Worm (Caenorhabditis elegans) whole organism, mixed stage, embryonic: ENCODE results near the gene ssq-4.
A peak's percentile ranks its signal among the peaks of the same experiment; 100 is the strongest.
"Not testable (repeated sequence)": the region's sequence is repeated elsewhere in the genome, so short reads cannot be mapped to it uniquely, and the experiment has no call there.

ENCODE experiments used
- M03D4.4 ChIP-seq: sonication (generic microtip); optimal IDR thresholded peaks from 2 replicates; lab custom pipeline; 2017; ENCODE audit warnings: mild to moderate bottlenecking, missing genetic modification characterization, missing compliant biosample characterization
- bed-3 ChIP-seq: fragments of 200-800 bp; sonication (Bioruptor generic); optimal IDR thresholded peaks from 3 replicates; lab custom pipeline; 2018; ENCODE audit warnings: mild to moderate bottlenecking, missing genetic modification characterization, moderate library complexity, missing compliant biosample characterization
- blmp-1 ChIP-seq: fragments of 150-350 bp; optimal IDR thresholded peaks from 2 replicates; lab custom pipeline; 2014; ENCODE audit warnings: missing biosample characterization, missing genetic modification characterization
- ceh-39 ChIP-seq: fragments of 150-350 bp; optimal IDR thresholded peaks from 2 replicates; lab custom pipeline; 2014; ENCODE audit warnings: missing biosample characterization, missing genetic modification characterization
- ceh-43 ChIP-seq: fragments of 200-800 bp; sonication (Bioruptor generic); optimal IDR thresholded peaks from 2 replicates; lab custom pipeline; 2018; ENCODE audit warnings: mild to moderate bottlenecking, missing genetic modification characterization, moderate library complexity, missing compliant biosample characterization
- ces-1 ChIP-seq: fragments of 150-350 bp; optimal IDR thresholded peaks from 2 replicates; lab custom pipeline; 2014; ENCODE audit warnings: missing biosample characterization, missing genetic modification reagents, missing genetic modification characterization
- cnd-1 ChIP-seq: fragments of 200-800 bp; sonication (Bioruptor generic); optimal IDR thresholded peaks from 2 replicates; lab custom pipeline; 2018; ENCODE audit warnings: mild to moderate bottlenecking, missing genetic modification characterization, missing compliant biosample characterization
- elt-1 ChIP-seq: sonication (generic microtip); optimal IDR thresholded peaks from 2 replicates; lab custom pipeline; 2017; ENCODE audit warnings: missing genetic modification characterization, mild to moderate bottlenecking, missing compliant biosample characterization, antibody characterized with exemption, moderate library complexity, borderline replicate concordance; ENCODE audit not compliant: insufficient read depth
- elt-3 ChIP-seq: fragments of 150-350 bp; optimal IDR thresholded peaks from 2 replicates; lab custom pipeline; 2014; ENCODE audit warnings: missing biosample characterization, missing genetic modification characterization
- flh-1 ChIP-seq: fragments of 200-800 bp; sonication (Bioruptor generic); optimal IDR thresholded peaks from 2 replicates; lab custom pipeline; 2018; ENCODE audit warnings: mild to moderate bottlenecking, missing genetic modification characterization, moderate library complexity, missing compliant biosample characterization
- ham-2 ChIP-seq: fragments of 200-800 bp; sonication (Bioruptor generic); optimal IDR thresholded peaks from 2 replicates; lab custom pipeline; 2018; ENCODE audit warnings: mild to moderate bottlenecking, missing genetic modification characterization, missing compliant biosample characterization
- hlh-1 ChIP-seq: fragments of 150-350 bp; optimal IDR thresholded peaks from 2 replicates; lab custom pipeline; 2014; ENCODE audit warnings: missing biosample characterization, missing genetic modification reagents, missing genetic modification characterization
- lin-13 ChIP-seq: fragments of 150-350 bp; optimal IDR thresholded peaks from 2 replicates; lab custom pipeline; 2014; ENCODE audit warnings: missing biosample characterization, missing genetic modification characterization
- lin-32 ChIP-seq: fragments of 200-800 bp; sonication (Bioruptor generic); optimal IDR thresholded peaks from 2 replicates; lab custom pipeline; 2018; ENCODE audit warnings: mild to moderate bottlenecking, missing genetic modification characterization, missing compliant biosample characterization
- lsy-2 ChIP-seq: fragments of 150-350 bp; optimal IDR thresholded peaks from 2 replicates; lab custom pipeline; 2014; ENCODE audit warnings: missing biosample characterization, missing genetic modification characterization
- mep-1 ChIP-seq: fragments of 150-350 bp; optimal IDR thresholded peaks from 2 replicates; lab custom pipeline; 2017; ENCODE audit warnings: missing biosample characterization, missing genetic modification reagents, missing genetic modification characterization, inconsistent platforms
- mls-2 ChIP-seq: sonication (generic microtip); optimal IDR thresholded peaks from 2 replicates; lab custom pipeline; 2016; ENCODE audit warnings: mild to moderate bottlenecking, missing genetic modification characterization, moderate library complexity, missing compliant biosample characterization
- nhr-12 ChIP-seq: fragments of 150-350 bp; optimal IDR thresholded peaks from 2 replicates; lab custom pipeline; 2014; ENCODE audit warnings: missing biosample characterization, missing genetic modification characterization
- nhr-2 ChIP-seq: fragments of 150-350 bp; optimal IDR thresholded peaks from 2 replicates; lab custom pipeline; 2014; ENCODE audit warnings: missing biosample characterization, missing genetic modification characterization
- nhr-76 ChIP-seq: sonication (generic microtip); optimal IDR thresholded peaks from 2 replicates; lab custom pipeline; 2017; ENCODE audit warnings: missing biosample characterization, missing genetic modification characterization
- pha-4 ChIP-seq: fragments of 150-350 bp; optimal IDR thresholded peaks from 2 replicates; lab custom pipeline; 2018; ENCODE audit warnings: missing biosample characterization, missing genetic modification reagents, missing genetic modification characterization
- snpc-4 ChIP-seq: fragments of 150-350 bp; optimal IDR thresholded peaks from 2 replicates; lab custom pipeline; 2014; ENCODE audit warnings: missing biosample characterization, missing genetic modification characterization
- sptf-1 ChIP-seq: sonication (generic microtip); optimal IDR thresholded peaks from 2 replicates; lab custom pipeline; 2017; ENCODE audit warnings: mild to moderate bottlenecking, missing genetic modification characterization, moderate library complexity, missing compliant biosample characterization
- tbx-8 ChIP-seq: fragments of 200-800 bp; sonication (Bioruptor generic); optimal IDR thresholded peaks from 2 replicates; lab custom pipeline; 2018; ENCODE audit warnings: mild to moderate bottlenecking, missing genetic modification characterization, moderate library complexity, missing compliant biosample characterization
- unc-120 ChIP-seq: sonication (generic microtip); optimal IDR thresholded peaks from 2 replicates; lab custom pipeline; 2017; ENCODE audit warnings: missing genetic modification characterization, missing compliant biosample characterization; ENCODE audit not compliant: poor library complexity, severe bottlenecking
- unc-39 ChIP-seq: fragments of 150-350 bp; optimal IDR thresholded peaks from 2 replicates; lab custom pipeline; 2014; ENCODE audit warnings: missing biosample characterization, missing genetic modification characterization
- unc-62 ChIP-seq: fragments of 150-350 bp; optimal IDR thresholded peaks from 2 replicates; lab custom pipeline; 2014; ENCODE audit warnings: missing biosample characterization, missing genetic modification reagents, missing genetic modification characterization
- zip-8 ChIP-seq: fragments of 150-350 bp; optimal IDR thresholded peaks from 2 replicates; lab custom pipeline; 2014; ENCODE audit warnings: missing biosample characterization, missing genetic modification characterization
- ztf-11 ChIP-seq: fragments of 150-350 bp; optimal IDR thresholded peaks from 2 replicates; lab custom pipeline; 2014; ENCODE audit warnings: missing biosample characterization, missing genetic modification characterization

The ssq-4 gene

ce11 chrIV:5054297-5054696, 38.0 kb downstream of the ssq-4 start:
- TF ChIP-seq unc-39 (tag; lab: Kevin White, UChicago) (no peak), elt-1 (tag; lab: Kevin White, UChicago) (no peak), ces-1 (GFP tag; lab: Kevin White, UChicago) (no peak), ztf-11 (tag; lab: Kevin White, UChicago) (no peak), nhr-76 (no peak), hlh-1 (tag; lab: Kevin White, UChicago) (no peak), mls-2 (tag; lab: Kevin White, UChicago) (no peak), ceh-43 (GFP tag; lab: Kevin White, UChicago) (no peak), M03D4.4 (tag; lab: Kevin White, UChicago) (no peak), ceh-39 (no peak), unc-120 (tag; lab: Kevin White, UChicago) (no peak), cnd-1 (tag; lab: Kevin White, UChicago) (no peak), lsy-2 (tag; lab: Kevin White, UChicago) (no peak), flh-1 (GFP tag; lab: Kevin White, UChicago) (no peak), sptf-1 (tag; lab: Kevin White, UChicago) (no peak), lin-13 (tag; lab: Kevin White, UChicago) (no peak), bed-3 (GFP tag; lab: Kevin White, UChicago) (no peak), unc-62 (no peak), ham-2 (GFP tag; lab: Kevin White, UChicago) (no peak)

ce11 chrIV:5055964-5056588, 39.8 kb downstream of the ssq-4 start, which contains the start of gene msp-55:
Gene msp-55, minus strand, starts transcription at chrIV:5056014.
- TF ChIP-seq nhr-12 (no peak), zip-8 (peak; percentile 97)

- TF ChIP-seq flh-1 (GFP tag; lab: Kevin White, UChicago) (no peak), elt-3 (tag; lab: Kevin White, UChicago) (no peak), unc-62 (no peak), nhr-2 (tag; lab: Kevin White, UChicago) (no peak), lin-32 (GFP tag; lab: Kevin White, UChicago) (no peak), lsy-2 (tag; lab: Kevin White, UChicago) (no peak), ceh-39 (no peak), pha-4 (tag; lab: Kevin White, UChicago) (no peak), snpc-4 (tag; lab: Kevin White, UChicago) (no peak), tbx-8 (GFP tag; lab: Kevin White, UChicago) (no peak), mep-1 (tag; lab: Kevin White, UChicago) (no peak), unc-120 (tag; lab: Kevin White, UChicago) (no peak), mls-2 (tag; lab: Kevin White, UChicago) (no peak), ham-2 (GFP tag; lab: Kevin White, UChicago) (no peak)
Measured at ce11 chrIV:5060984-5061383, 44.7 kb downstream of the ssq-4 start, which contains the start of gene C09B9.7. Gene C09B9.7, minus strand, starts transcription at chrIV:5061084.

ce11 chrIV:5062278-5062677, 46.0 kb downstream of the ssq-4 start, which contains the start of gene msp-57:
Gene msp-57, plus strand, starts transcription at chrIV:5062578.
- not testable (repeated sequence) for TF ChIP-seq bed-3 (GFP tag; lab: Kevin White, UChicago); blmp-1 (tag; lab: Kevin White, UChicago); elt-1 (tag; lab: Kevin White, UChicago)
- TF ChIP-seq, all 35 proteins: peak for 0; not testable (repeated sequence) for 35

- TF ChIP-seq unc-120 (tag; lab: Kevin White, UChicago) (no peak), lin-13 (tag; lab: Kevin White, UChicago) (no peak)
- TF ChIP-seq, all 35 proteins: peak for 0
Measured at ce11 chrIV:5063297-5063696, 47.0 kb downstream of the ssq-4 start.
